Worm (Caenorhabditis elegans) whole organism, L1 larva: ENCODE results near the gene Y71H2B.8.

Experiments
- C04F5.9 ChIP-seq: sonication (generic microtip); optimal IDR thresholded peaks from 2 replicates; lab custom pipeline; 2016; ENCODE audit warnings: missing genetic modification characterization, missing compliant biosample characterization
- C16A3.4 ChIP-seq: fragments of 150-350 bp; optimal IDR thresholded peaks from 2 replicates; lab custom pipeline; 2014; ENCODE audit warnings: missing biosample characterization, missing genetic modification characterization
- C34B4.2 ChIP-seq: sonication (generic microtip); optimal IDR thresholded peaks from 2 replicates; lab custom pipeline; 2017; ENCODE audit warnings: mild to moderate bottlenecking, missing genetic modification characterization, missing compliant biosample characterization
- Y116A8C.19 ChIP-seq: sonication (generic microtip); optimal IDR thresholded peaks from 2 replicates; lab custom pipeline; 2016; ENCODE audit warnings: missing compliant biosample characterization, missing genetic modification characterization, borderline replicate concordance
- alr-1 ChIP-seq: fragments of 200-800 bp; sonication (Bioruptor generic); optimal IDR thresholded peaks from 2 replicates; lab custom pipeline; 2018; ENCODE audit warnings: borderline replicate concordance, mild to moderate bottlenecking, missing genetic modification characterization, missing compliant biosample characterization
- ceh-8 ChIP-seq: fragments of 200-800 bp; sonication (Bioruptor generic); optimal IDR thresholded peaks from 2 replicates; lab custom pipeline; 2018; ENCODE audit warnings: mild to moderate bottlenecking, missing genetic modification characterization, moderate library complexity, missing compliant biosample characterization
- ceh-88 ChIP-seq: fragments of 200-800 bp; sonication (Bioruptor generic); IDR thresholded peaks from 2 replicates; pipeline ENCODE4 v1.3.6; 2022; ENCODE audit warnings: missing genetic modification characterization, missing compliant biosample characterization
- ceh-90 ChIP-seq: sonication (generic microtip); optimal IDR thresholded peaks from 2 replicates; lab custom pipeline; 2016; ENCODE audit warnings: missing genetic modification characterization, missing compliant biosample characterization
- ces-1 ChIP-seq: fragments of 150-350 bp; optimal IDR thresholded peaks from 2 replicates; lab custom pipeline; 2014; ENCODE audit warnings: missing biosample characterization, missing genetic modification reagents, missing genetic modification characterization
- dsc-1 ChIP-seq: sonication (generic microtip); optimal IDR thresholded peaks from 2 replicates; lab custom pipeline; 2016; ENCODE audit warnings: mild to moderate bottlenecking, missing genetic modification characterization, missing compliant biosample characterization
- efl-3 ChIP-seq: fragments of 200-800 bp; sonication (Bioruptor generic); optimal IDR thresholded peaks from 2 replicates; lab custom pipeline; 2018; ENCODE audit warnings: mild to moderate bottlenecking, missing genetic modification characterization, missing compliant biosample characterization
- egl-13 ChIP-seq: sonication (generic microtip); optimal IDR thresholded peaks from 2 replicates; lab custom pipeline; 2016; ENCODE audit warnings: missing genotype, missing genetic modification reagents, missing genetic modification characterization, missing compliant biosample characterization
- egl-27 ChIP-seq, 2 experiments: fragments of 150-350 bp in 1 of 2; sonication (generic microtip); optimal IDR thresholded peaks; 3 replicates each; lab custom pipeline; 2017 to 2018; ENCODE audit warnings: missing biosample characterization in 2 of 2, missing genetic modification characterization in 2 of 2, missing genetic modification reagents in 2 of 2
- elt-3 ChIP-seq, 6 experiments: fragments of 150-350 bp in 1 of 6; sonication (generic microtip); optimal IDR thresholded peaks; 2 replicates each; lab custom pipeline; 2017 to 2018; ENCODE audit warnings: missing biosample characterization in 6 of 6, missing genetic modification characterization in 6 of 6, inconsistent platforms in 1 of 6
- ets-5 ChIP-seq: fragments of 200-800 bp; sonication (Bioruptor generic); IDR thresholded peaks from 2 replicates; pipeline ENCODE4 v1.3.6; 2022; ENCODE audit warnings: missing genetic modification characterization, missing compliant biosample characterization
- hlh-4 ChIP-seq: sonication (generic microtip); optimal IDR thresholded peaks from 2 replicates; lab custom pipeline; 2016; ENCODE audit warnings: mild to moderate bottlenecking, missing genetic modification characterization, missing compliant biosample characterization
- hpl-2 ChIP-seq: fragments of 150-350 bp; optimal IDR thresholded peaks from 2 replicates; lab custom pipeline; 2014; ENCODE audit warnings: missing biosample characterization, missing genetic modification reagents, missing genetic modification characterization
- irx-1 ChIP-seq: sonication (generic microtip); optimal IDR thresholded peaks from 2 replicates; lab custom pipeline; 2016; ENCODE audit warnings: missing genetic modification characterization, missing compliant biosample characterization
- jun-1 ChIP-seq: fragments of 150-350 bp; optimal IDR thresholded peaks from 2 replicates; lab custom pipeline; 2014; ENCODE audit warnings: missing biosample characterization, missing genetic modification reagents, missing genetic modification characterization
- lin-14 ChIP-seq: fragments of 200-800 bp; sonication (Bioruptor generic); optimal IDR thresholded peaks from 2 replicates; lab custom pipeline; 2018; ENCODE audit warnings: mild to moderate bottlenecking, missing genetic modification characterization, moderate library complexity, missing compliant biosample characterization
- lin-35 ChIP-seq, 2 experiments: fragments of 150-350 bp; optimal IDR thresholded peaks; 2 replicates each; lab custom pipeline; 2014; ENCODE audit warnings: missing biosample characterization in 2 of 2, missing genetic modification characterization in 2 of 2, missing genetic modification reagents in 2 of 2
- lin-39 ChIP-seq: fragments of 150-350 bp; optimal IDR thresholded peaks from 2 replicates; lab custom pipeline; 2014; ENCODE audit warnings: missing biosample characterization, missing genetic modification reagents, missing genetic modification characterization
- lir-3 ChIP-seq: sonication (generic microtip); optimal IDR thresholded peaks from 2 replicates; lab custom pipeline; 2016; ENCODE audit warnings: mild to moderate bottlenecking, missing genetic modification characterization, moderate library complexity, missing compliant biosample characterization; ENCODE audit not compliant: poor library complexity
- lsy-2 ChIP-seq, 2 experiments: fragments of 150-350 bp; optimal IDR thresholded peaks; 2 replicates each; lab custom pipeline; 2014; ENCODE audit warnings: missing biosample characterization in 2 of 2, missing genetic modification characterization in 2 of 2
- mab-9 ChIP-seq: fragments of 200-800 bp; sonication (Bioruptor generic); IDR thresholded peaks from 2 replicates; pipeline ENCODE4 v1.3.6; 2022; ENCODE audit warnings: missing genetic modification reagents, missing genetic modification characterization, missing compliant biosample characterization
- mdl-1 ChIP-seq, 2 experiments: fragments of 150-350 bp; optimal IDR thresholded peaks; 2 replicates each; lab custom pipeline; 2014 to 2017; ENCODE audit warnings: missing biosample characterization in 2 of 2, missing genetic modification characterization in 2 of 2, inconsistent platforms in 1 of 2
- nhr-19 ChIP-seq: fragments of 200-800 bp; sonication (Bioruptor generic); conservative IDR thresholded peaks from 2 replicates; pipeline ENCODE4 v1.3.6; 2022; ENCODE audit warnings: missing genetic modification characterization, missing compliant biosample characterization
- nhr-237 ChIP-seq: fragments of 150-350 bp; optimal IDR thresholded peaks from 2 replicates; lab custom pipeline; 2014; ENCODE audit warnings: missing biosample characterization, missing genetic modification characterization
- nhr-28 ChIP-seq: fragments of 150-350 bp; optimal IDR thresholded peaks from 2 replicates; lab custom pipeline; 2014; ENCODE audit warnings: missing biosample characterization, missing genetic modification characterization
- nhr-71 ChIP-seq: sonication (generic microtip); optimal IDR thresholded peaks from 2 replicates; lab custom pipeline; 2016; ENCODE audit warnings: mild to moderate bottlenecking, missing genetic modification characterization, moderate library complexity, missing compliant biosample characterization
- nhr-85 ChIP-seq: sonication (generic microtip); peaks from one replicate; lab custom pipeline; 2016; ENCODE audit warnings: missing genetic modification characterization, inconsistent platforms, missing compliant biosample characterization
- nhr-90 ChIP-seq: sonication (generic microtip); optimal IDR thresholded peaks from 2 replicates; lab custom pipeline; 2016; ENCODE audit warnings: mild to moderate bottlenecking, missing genetic modification characterization, missing compliant biosample characterization; ENCODE audit not compliant: poor library complexity
- pag-3 ChIP-seq: sonication (generic microtip); optimal IDR thresholded peaks from 2 replicates; lab custom pipeline; 2017; ENCODE audit warnings: missing genetic modification characterization, mild to moderate bottlenecking, missing compliant biosample characterization, antibody characterized with exemption, borderline replicate concordance; ENCODE audit not compliant: insufficient read depth
- pax-3 ChIP-seq: fragments of 200-800 bp; sonication (Bioruptor generic); optimal IDR thresholded peaks from 2 replicates; lab custom pipeline; 2018; ENCODE audit warnings: mild to moderate bottlenecking, missing genetic modification characterization, moderate library complexity, missing compliant biosample characterization
- rnt-1 ChIP-seq: sonication (generic microtip); optimal IDR thresholded peaks from 2 replicates; lab custom pipeline; 2016; ENCODE audit warnings: mild to moderate bottlenecking, missing genetic modification characterization, moderate library complexity, missing compliant biosample characterization
- skn-1 ChIP-seq: fragments of 150-350 bp; optimal IDR thresholded peaks from 2 replicates; lab custom pipeline; 2014; ENCODE audit warnings: missing biosample characterization, missing genetic modification characterization
- sup-37 ChIP-seq: fragments of 200-800 bp; sonication (Bioruptor generic); optimal IDR thresholded peaks from 2 replicates; lab custom pipeline; 2018; ENCODE audit warnings: mild to moderate bottlenecking, missing genetic modification characterization, missing compliant biosample characterization
- tbx-2 ChIP-seq: sonication (generic microtip); optimal IDR thresholded peaks from 2 replicates; lab custom pipeline; 2016; ENCODE audit warnings: missing genetic modification characterization, missing compliant biosample characterization
- unc-130 ChIP-seq: fragments of 150-350 bp; optimal IDR thresholded peaks from 2 replicates; lab custom pipeline; 2017; ENCODE audit warnings: missing biosample characterization, missing genetic modification characterization, inconsistent platforms
- unc-62 ChIP-seq: fragments of 150-350 bp; optimal IDR thresholded peaks from 2 replicates; lab custom pipeline; 2014; ENCODE audit warnings: missing biosample characterization, missing genetic modification reagents, missing genetic modification characterization
- vab-15 ChIP-seq: sonication (generic microtip); optimal IDR thresholded peaks from 2 replicates; lab custom pipeline; 2017; ENCODE audit warnings: missing genotype, mild to moderate bottlenecking, missing genetic modification characterization, missing compliant biosample characterization
- xbp-1 ChIP-seq: sonication (generic microtip); optimal IDR thresholded peaks from 2 replicates; lab custom pipeline; 2016; ENCODE audit warnings: missing genetic modification characterization, missing compliant biosample characterization
- zag-1 ChIP-seq: fragments of 150-350 bp; optimal IDR thresholded peaks from 2 replicates; lab custom pipeline; 2014; ENCODE audit warnings: missing biosample characterization, missing genetic modification characterization

Gene Y71H2B.8

DNA sequence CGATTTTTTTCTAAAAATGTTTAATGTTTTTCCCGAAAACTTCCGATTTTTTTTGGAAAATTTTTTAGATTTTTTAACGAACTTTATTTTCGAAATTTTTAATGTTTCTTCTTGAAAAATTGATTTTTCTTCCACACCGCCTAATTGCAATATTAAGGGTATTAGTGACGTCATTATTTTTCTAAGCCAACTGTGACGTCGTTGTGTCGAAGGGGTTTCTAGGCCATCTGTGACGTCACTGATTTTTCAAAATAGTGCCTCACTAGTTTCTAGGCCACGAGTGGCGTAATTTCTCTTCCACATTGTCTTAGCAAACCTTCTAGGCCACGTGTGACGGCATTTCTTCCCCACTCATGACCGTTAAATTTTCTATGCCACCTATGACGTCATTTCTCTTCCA is 27.1 kb upstream of the Y71H2B.8 start:
- TF ChIP-seq mdl-1 (tag; optimal IDR thresholded peaks at IDR 0.05; lab: Kevin White, UChicago) (no peak), lin-39 (tag; lab: Kevin White, UChicago) (no peak), zag-1 (tag; lab: Kevin White, UChicago) (no peak), egl-27 (tag; optimal IDR thresholded peaks at IDR 0.05; lab: Kevin White, UChicago) (no peak), lir-3 (tag; lab: Kevin White, UChicago) (no peak), ets-5 (no peak), unc-130 (tag; lab: Kevin White, UChicago) (no peak), elt-3 (tag; optimal IDR thresholded peaks at IDR 0.05; lab: Kevin White, UChicago) (no peak), ceh-88 (no peak), skn-1 (tag; lab: Kevin White, UChicago) (no peak), tbx-2 (tag; lab: Kevin White, UChicago) (no peak), nhr-28 (no peak), C34B4.2 (tag; lab: Kevin White, UChicago) (no peak), nhr-71 (no peak), vab-15 (tag; lab: Kevin White, UChicago) (no peak), egl-13 (no peak), lsy-2 (tag; optimal IDR thresholded peaks at IDR 0.05; lab: Kevin White, UChicago) (no peak)

- TF ChIP-seq dsc-1 (tag; lab: Kevin White, UChicago) = peak; percentile 2
- no peak for TF ChIP-seq ets-5
- no peak for TF ChIP-seq C16A3.4 (tag; lab: Kevin White, UChicago)
- TF ChIP-seq irx-1 = no peak
- no peak for TF ChIP-seq xbp-1
- no peak for TF ChIP-seq nhr-90 (tag; lab: Kevin White, UChicago)
- TF ChIP-seq C04F5.9 (tag; lab: Kevin White, UChicago) = no peak
- no peak for TF ChIP-seq pax-3 (tag; lab: Kevin White, UChicago)
- no peak for TF ChIP-seq jun-1 (tag; lab: Kevin White, UChicago)
- TF ChIP-seq ces-1 = peak; percentile 15
- TF ChIP-seq hpl-2 (GFP tag; lab: Kevin White, UChicago) = no peak
- no peak for TF ChIP-seq hlh-4
- no peak for TF ChIP-seq mab-9 (GFP tag; lab: Robert Waterston, UW)
- TF ChIP-seq nhr-85 (tag; lab: Kevin White, UChicago) = peak; percentile 8
- TF ChIP-seq lin-35 (GFP tag; optimal IDR thresholded peaks at IDR 0.05; lab: Kevin White, UChicago) = no peak
- TF ChIP-seq sup-37 (GFP tag; lab: Kevin White, UChicago) = no peak
- peak; percentile 69 for TF ChIP-seq lin-14
- TF ChIP-seq, all 84 proteins: peak for 4
These were observed 26.7 kb upstream of the Y71H2B.8 start for ce11 chrIII:2552382-2552781.

ce11 chrIII:2553579-2553978 is 25.5 kb upstream of the Y71H2B.8 start:
- no peak for TF ChIP-seq efl-3 (GFP tag; lab: Kevin White, UChicago)
- TF ChIP-seq ceh-90 (tag; lab: Kevin White, UChicago) = no peak
- TF ChIP-seq lin-14 = peak; percentile 54
- TF ChIP-seq rnt-1 (tag; lab: Kevin White, UChicago) = no peak
- no peak for TF ChIP-seq unc-62 (GFP tag; lab: Kevin White, UChicago)

- TF ChIP-seq pag-3 (tag; lab: Kevin White, UChicago) (no peak), alr-1 (tag; lab: Kevin White, UChicago) (no peak), nhr-237 (tag; lab: Kevin White, UChicago) (no peak), ceh-8 (GFP tag; lab: Kevin White, UChicago) (no peak), nhr-19 (no peak), nhr-90 (tag; lab: Kevin White, UChicago) (no peak), Y116A8C.19 (tag; lab: Kevin White, UChicago) (no peak), lir-3 (tag; lab: Kevin White, UChicago) (no peak)
These were observed 18.3 kb upstream of the Y71H2B.8 start for ce11 chrIII:2560763-2561162.
